Fruit fly (Drosophila melanogaster) whole organism, embryonic: Measurements from ENCODE around the gene CRIF.
A peak's percentile ranks its signal among the peaks of the same experiment; 100 is the strongest.

ENCODE experiments used
- Ada2b ChIP-seq: fragments of 200-800 bp; sonication (Bioruptor generic); IDR thresholded peaks from 2 replicates; pipeline ENCODE4 v1.3.6; 2022; ENCODE audit warnings: missing biosample characterization, missing genetic modification characterization
- BtbVII ChIP-seq: fragments of 200-800 bp; sonication (Bioruptor generic); optimal IDR thresholded peaks from 3 replicates; lab custom pipeline; 2017; ENCODE audit warnings: missing biosample characterization, mild to moderate bottlenecking, missing genetic modification characterization
- CG10366 ChIP-seq: fragments of 200-800 bp; sonication (Bioruptor generic); IDR thresholded peaks from 2 replicates; pipeline ENCODE4 v1.3.6; 2022; ENCODE audit warnings: missing biosample characterization, missing genetic modification characterization
- CG11504 ChIP-seq: fragments of 200-800 bp; sonication (Bioruptor generic); optimal IDR thresholded peaks from 3 replicates; lab custom pipeline; 2019; ENCODE audit warnings: missing biosample characterization, mild to moderate bottlenecking, missing genetic modification characterization, moderate library complexity
- CG12236 ChIP-seq: fragments of 200-800 bp; sonication (Bioruptor generic); optimal IDR thresholded peaks from 2 replicates; lab custom pipeline; 2016; ENCODE audit warnings: missing biosample characterization, missing genetic modification characterization
- CG13287 ChIP-seq: fragments of 200-800 bp; sonication (Bioruptor generic); IDR thresholded peaks from 2 replicates; pipeline ENCODE4 v1.3.6; 2022; ENCODE audit warnings: missing biosample characterization, missing genetic modification characterization; ENCODE audit not compliant: partially characterized antibody
- CG15073 ChIP-seq: fragments of 200-800 bp; sonication (Bioruptor generic); optimal IDR thresholded peaks from 2 replicates; lab custom pipeline; 2016; ENCODE audit warnings: missing biosample characterization, missing genetic modification characterization
- CG18619 ChIP-seq: fragments of 200-800 bp; sonication (Bioruptor generic); optimal IDR thresholded peaks from 3 replicates; lab custom pipeline; 2017; ENCODE audit warnings: missing biosample characterization, mild to moderate bottlenecking, missing genetic modification characterization
- CG2199 ChIP-seq: fragments of 200-800 bp; sonication (Bioruptor generic); IDR thresholded peaks from 3 replicates; pipeline ENCODE4 v1.3.6; 2022; ENCODE audit warnings: missing biosample characterization, missing genetic modification characterization
- CG3065 ChIP-seq: fragments of 200-800 bp; sonication (Bioruptor generic); optimal IDR thresholded peaks from 2 replicates; lab custom pipeline; 2016; ENCODE audit warnings: missing biosample characterization, missing genetic modification characterization
- CG5953 ChIP-seq: fragments of 200-800 bp; sonication (Bioruptor generic); IDR thresholded peaks from 2 replicates; pipeline ENCODE4 v1.3.6; 2022; ENCODE audit warnings: missing biosample characterization, missing genetic modification characterization
- CG7357 ChIP-seq: fragments of 200-800 bp; sonication (Bioruptor generic); IDR thresholded peaks from 3 replicates; pipeline ENCODE4 v1.3.6; 2022; ENCODE audit warnings: missing biosample characterization, missing genetic modification characterization
- CG8924 ChIP-seq: fragments of 200-800 bp; optimal IDR thresholded peaks from 3 replicates; lab custom pipeline; 2019; ENCODE audit warnings: missing biosample characterization, mild to moderate bottlenecking, missing genetic modification characterization, moderate library complexity
- CTCF ChIP-seq: fragments of 200-800 bp; sonication (Bioruptor generic); optimal IDR thresholded peaks from 2 replicates; lab custom pipeline; 2017; ENCODE audit warnings: missing biosample characterization, mild to moderate bottlenecking, missing genetic modification characterization, moderate library complexity
- Chrac-16 ChIP-seq: fragments of 200-800 bp; sonication (Bioruptor generic); optimal IDR thresholded peaks from 3 replicates; lab custom pipeline; 2016; ENCODE audit warnings: missing biosample characterization, missing genetic modification characterization
- Dll ChIP-seq: fragments of 200-800 bp; sonication (Bioruptor generic); IDR thresholded peaks from 4 replicates; pipeline ENCODE4 v1.3.6; 2022; ENCODE audit warnings: missing biosample characterization, missing genetic modification characterization; ENCODE audit not compliant: partially characterized antibody
- Drgx ChIP-seq: fragments of 200-800 bp; sonication (Bioruptor generic); IDR thresholded peaks from 2 replicates; pipeline ENCODE4 v1.3.6; 2022; ENCODE audit warnings: missing biosample characterization, missing genetic modification characterization
- Kr ChIP-seq: fragments of 200-800 bp; sonication (Bioruptor generic); optimal IDR thresholded peaks from 2 replicates; lab custom pipeline; 2017; ENCODE audit warnings: missing biosample characterization, mild to moderate bottlenecking, missing genetic modification characterization
- Lhr ChIP-seq: fragments of 200-800 bp; sonication (Bioruptor generic); optimal IDR thresholded peaks from 3 replicates; lab custom pipeline; 2017; ENCODE audit warnings: mild to moderate bottlenecking, missing biosample characterization, missing genetic modification reagents, missing genetic modification characterization
- MBD-R2 ChIP-seq: fragments of 200-800 bp; sonication (Bioruptor generic); IDR thresholded peaks from 2 replicates; pipeline ENCODE4 v1.3.6; 2022; ENCODE audit warnings: missing biosample characterization, missing genetic modification characterization
- Med ChIP-seq: fragments of 200-800 bp; sonication (Bioruptor generic); peaks from one replicate; lab custom pipeline; 2016; ENCODE audit warnings: missing biosample characterization, missing genetic modification characterization, mild to moderate bottlenecking, inconsistent platforms, moderate library complexity
- Nf-YB ChIP-seq: fragments of 200-800 bp; sonication (Bioruptor generic); optimal IDR thresholded peaks from 3 replicates; lab custom pipeline; 2019; ENCODE audit warnings: missing biosample characterization, mild to moderate bottlenecking, missing genetic modification characterization, moderate library complexity
- Pdp1 ChIP-seq, 2 experiments: fragments of 200-800 bp; sonication (Bioruptor generic); optimal IDR thresholded peaks; 3 replicates each; lab custom pipeline; 2016; ENCODE audit warnings: missing biosample characterization in 2 of 2, missing genetic modification characterization in 2 of 2, mild to moderate bottlenecking in 1 of 2, moderate library complexity in 1 of 2
- Sry-β ChIP-seq: fragments of 200-800 bp; sonication (Bioruptor generic); optimal IDR thresholded peaks from 2 replicates; lab custom pipeline; 2018; ENCODE audit warnings: missing biosample characterization, mild to moderate bottlenecking, missing genetic modification characterization, moderate library complexity
- Vsx1 ChIP-seq: fragments of 200-800 bp; sonication (Bioruptor generic); optimal IDR thresholded peaks from 2 replicates; lab custom pipeline; 2017; ENCODE audit warnings: missing biosample characterization, mild to moderate bottlenecking, missing genetic modification characterization, missing genetic modification reagents
- ara ChIP-seq: fragments of 200-800 bp; sonication (Bioruptor generic); IDR thresholded peaks from 2 replicates; pipeline ENCODE4 v1.3.6; 2022; ENCODE audit warnings: missing biosample characterization, missing genetic modification characterization
- ase ChIP-seq: fragments of 200-800 bp; sonication (Bioruptor generic); IDR thresholded peaks from 3 replicates; pipeline ENCODE4 v1.3.6; 2022; ENCODE audit warnings: missing biosample characterization, missing genetic modification characterization
- bbx ChIP-seq: fragments of 200-800 bp; sonication (Bioruptor generic); IDR thresholded peaks from 2 replicates; pipeline ENCODE4 v1.3.6; 2022; ENCODE audit warnings: missing biosample characterization, missing genetic modification characterization; ENCODE audit not compliant: partially characterized antibody
- btn ChIP-seq: fragments of 200-800 bp; sonication (Bioruptor generic); optimal IDR thresholded peaks from 2 replicates; lab custom pipeline; 2016; ENCODE audit warnings: missing biosample characterization, missing genetic modification characterization
- chinmo ChIP-seq: fragments of 200-800 bp; sonication (Bioruptor generic); IDR thresholded peaks from 4 replicates; pipeline ENCODE4 v1.3.6; 2022; ENCODE audit warnings: missing biosample characterization, missing genetic modification characterization; ENCODE audit not compliant: partially characterized antibody
- chm ChIP-seq: fragments of 200-800 bp; sonication (Bioruptor generic); IDR thresholded peaks from 2 replicates; pipeline ENCODE4 v1.3.6; 2022; ENCODE audit warnings: missing biosample characterization, missing genetic modification characterization
- da ChIP-seq: fragments of 200-800 bp; sonication (Bioruptor generic); optimal IDR thresholded peaks from 2 replicates; lab custom pipeline; 2016; ENCODE audit warnings: missing biosample characterization, missing genetic modification characterization
- dpn ChIP-seq, 2 experiments: fragments of 200-800 bp; sonication (Bioruptor generic); optimal IDR thresholded peaks; 3 replicates each; lab custom pipeline; 2016; ENCODE audit warnings: missing biosample characterization in 2 of 2, missing genetic modification characterization in 2 of 2
- dysf ChIP-seq: fragments of 200-800 bp; sonication (Bioruptor generic); IDR thresholded peaks from 3 replicates; pipeline ENCODE4 v1.3.6; 2022; ENCODE audit warnings: missing biosample characterization, missing genetic modification characterization
- gem ChIP-seq: fragments of 200-800 bp; sonication (Bioruptor generic); optimal IDR thresholded peaks from 2 replicates; lab custom pipeline; 2019; ENCODE audit warnings: missing biosample characterization, mild to moderate bottlenecking, missing genetic modification characterization, moderate library complexity
- gro ChIP-seq: fragments of 200-800 bp; sonication (Bioruptor generic); optimal IDR thresholded peaks from 2 replicates; lab custom pipeline; 2016; ENCODE audit warnings: missing biosample characterization, missing genetic modification characterization
- gt ChIP-seq: fragments of 200-800 bp; sonication (Bioruptor generic); IDR thresholded peaks from 2 replicates; pipeline ENCODE4 v1.3.6; 2022; ENCODE audit warnings: missing biosample characterization, missing genetic modification characterization
- ind ChIP-seq: fragments of 200-800 bp; sonication (Bioruptor generic); optimal IDR thresholded peaks from 3 replicates; lab custom pipeline; 2016; ENCODE audit warnings: missing biosample characterization, missing genetic modification characterization
- jing ChIP-seq: fragments of 200-800 bp; sonication (Bioruptor generic); optimal IDR thresholded peaks from 2 replicates; lab custom pipeline; 2018; ENCODE audit warnings: missing biosample characterization, mild to moderate bottlenecking, missing genetic modification characterization
- jumu ChIP-seq: fragments of 200-800 bp; sonication (Bioruptor generic); optimal IDR thresholded peaks from 3 replicates; lab custom pipeline; 2016; ENCODE audit warnings: missing biosample characterization, missing genetic modification characterization
- lilli ChIP-seq: fragments of 200-800 bp; sonication (Bioruptor generic); optimal IDR thresholded peaks from 3 replicates; lab custom pipeline; 2016; ENCODE audit warnings: missing biosample characterization, missing genetic modification characterization
- lola ChIP-seq, 3 experiments: fragments of >200 bp in 2 of 3; fragments of 200-800 bp in 1 of 3; sonication (Bioruptor generic) in 1 of 3; optimal IDR thresholded peaks; 2 replicates each; lab custom pipeline; 2017 to 2019; ENCODE audit warnings: missing biosample characterization in 3 of 3, missing genetic modification characterization in 3 of 3, mild to moderate bottlenecking in 1 of 3, moderate library complexity in 1 of 3
- nerfin-1 ChIP-seq: fragments of 200-800 bp; sonication (Bioruptor generic); optimal IDR thresholded peaks from 3 replicates; lab custom pipeline; 2019; ENCODE audit warnings: missing biosample characterization, mild to moderate bottlenecking, missing genetic modification characterization, moderate library complexity
- nmo ChIP-seq: fragments of 200-800 bp; sonication (Bioruptor generic); optimal IDR thresholded peaks from 2 replicates; lab custom pipeline; 2018; ENCODE audit warnings: missing biosample characterization, mild to moderate bottlenecking, missing genetic modification characterization, moderate library complexity
- peb ChIP-seq: fragments of 200-800 bp; sonication (Bioruptor generic); IDR thresholded peaks from 2 replicates; pipeline ENCODE4 v1.3.6; 2022; ENCODE audit warnings: missing biosample characterization, missing genetic modification characterization
- row ChIP-seq: fragments of 200-800 bp; sonication (Bioruptor generic); IDR thresholded peaks from 3 replicates; pipeline ENCODE4 v1.3.6; 2022; ENCODE audit warnings: missing biosample characterization, missing genetic modification characterization
- sens ChIP-seq: fragments of 200-800 bp; sonication (Bioruptor generic); peaks from one replicate; lab custom pipeline; 2016; ENCODE audit warnings: missing biosample characterization, missing genetic modification characterization
- seq ChIP-seq: fragments of 200-800 bp; sonication (Bioruptor generic); IDR thresholded peaks from 2 replicates; pipeline ENCODE4 v1.3.6; 2022; ENCODE audit warnings: missing biosample characterization, missing genetic modification characterization
- wdn ChIP-seq: fragments of 200-800 bp; sonication (Bioruptor generic); IDR thresholded peaks from 2 replicates; pipeline ENCODE4 v1.3.6; 2022; ENCODE audit warnings: missing biosample characterization, missing genetic modification characterization
- wek ChIP-seq: fragments of 200-800 bp; sonication (Bioruptor generic); optimal IDR thresholded peaks from 3 replicates; lab custom pipeline; 2018; ENCODE audit warnings: missing biosample characterization, mild to moderate bottlenecking, missing genetic modification characterization, moderate library complexity
- z ChIP-seq: fragments of 200-800 bp; sonication (Bioruptor generic); IDR thresholded peaks from 3 replicates; pipeline ENCODE4 v1.3.6; 2022; ENCODE audit warnings: missing biosample characterization, missing genetic modification characterization
- zen ChIP-seq: fragments of 200-800 bp; sonication (Bioruptor generic); optimal IDR thresholded peaks from 3 replicates; lab custom pipeline; 2018; ENCODE audit warnings: missing biosample characterization, mild to moderate bottlenecking, missing genetic modification characterization, moderate library complexity

CRIF gene

dm6 chr3L:21574296-21574745, 5.6 kb upstream of the CRIF start (continued):
- no peak for TF ChIP-seq btn
- peak; percentile 91 for TF ChIP-seq Sry-β
- no peak for TF ChIP-seq nmo (GFP tag; lab: Kevin White, UChicago)
- TF ChIP-seq chinmo (GFP tag; lab: Robert Waterston, UW) = no peak
- peak; percentile 86 for TF ChIP-seq MBD-R2 (GFP tag; lab: Robert Waterston, UW)
- no peak for TF ChIP-seq jing (GFP tag; lab: Kevin White, UChicago)
- no peak for TF ChIP-seq CG15073
- peak; percentile 83 for TF ChIP-seq row
- no peak for TF ChIP-seq da (GFP tag; lab: Kevin White, UChicago)
- no peak for TF ChIP-seq Drgx (GFP tag; lab: Robert Waterston, UW)
- TF ChIP-seq chm (GFP tag; lab: Robert Waterston, UW) = 0 out of 2 replicates have a peak, but pooled peaks have one; percentile 7
- TF ChIP-seq lola (GFP tag; optimal IDR thresholded peaks at IDR 0.05; lab: Kevin White, UChicago) = no peak
- no peak for TF ChIP-seq peb (GFP tag; lab: Robert Waterston, UW)
- no peak for TF ChIP-seq gro (GFP tag; lab: Kevin White, UChicago)
- no peak for TF ChIP-seq Lhr (GFP tag; lab: Kevin White, UChicago)
- no peak for TF ChIP-seq jumu (GFP tag; lab: Kevin White, UChicago)
- no peak for TF ChIP-seq gt (GFP tag; lab: Robert Waterston, UW)
- TF ChIP-seq CG7357 = no peak
- no peak for TF ChIP-seq nerfin-1 (tag; lab: Kevin White, UChicago)
- TF ChIP-seq CG8924 (tag; lab: Kevin White, UChicago) = no peak
- TF ChIP-seq CG3065 (GFP tag; lab: Kevin White, UChicago) = no peak
- TF ChIP-seq CG18619 = no peak
- TF ChIP-seq ind (GFP tag; lab: Kevin White, UChicago) = no peak
- TF ChIP-seq Nf-YB (GFP tag; lab: Kevin White, UChicago) = no peak
- peak; percentile 19; the same call in 1 of the 2 replicates for TF ChIP-seq CG13287 (GFP tag; lab: Robert Waterston, UW)
- no peak for TF ChIP-seq gem
- TF ChIP-seq Ada2b (GFP tag; lab: Robert Waterston, UW) = no peak
- TF ChIP-seq BtbVII (GFP tag; lab: Kevin White, UChicago) = no peak
- no peak for TF ChIP-seq CG5953 (GFP tag; lab: Robert Waterston, UW)
- TF ChIP-seq lilli = peak; percentile 8
- TF ChIP-seq sens (GFP tag; lab: Kevin White, UChicago) = no peak
- peak in 1 of 2 experiments; percentile 21 for TF ChIP-seq dpn (GFP tag; optimal IDR thresholded peaks at IDR 0.05; lab: Kevin White, UChicago)
- TF ChIP-seq Med (GFP tag; lab: Kevin White, UChicago) = no peak
- TF ChIP-seq Pdp1 (GFP tag; optimal IDR thresholded peaks at IDR 0.05; lab: Kevin White, UChicago) = no peak
- TF ChIP-seq Kr = no peak
- TF ChIP-seq Chrac-16 = no peak
- TF ChIP-seq wdn (GFP tag; lab: Robert Waterston, UW) = no peak
- no peak for TF ChIP-seq CTCF
- no peak for TF ChIP-seq Vsx1 (GFP tag; lab: Kevin White, UChicago)
- TF ChIP-seq wek (GFP tag; lab: Kevin White, UChicago) = peak; percentile 95
- TF ChIP-seq CG12236 (GFP tag; lab: Kevin White, UChicago) = no peak
- no peak for TF ChIP-seq z
- no peak for TF ChIP-seq seq (GFP tag; lab: Robert Waterston, UW)
- TF ChIP-seq zen (tag; lab: Kevin White, UChicago) = no peak
- TF ChIP-seq dysf = no peak
- TF ChIP-seq Dll (GFP tag; lab: Robert Waterston, UW) = peak; percentile 19; the same call in 1 of the 4 replicates
- TF ChIP-seq CG10366 (GFP tag; lab: Robert Waterston, UW) = no peak
- TF ChIP-seq CG2199 (GFP tag; lab: Robert Waterston, UW) = 0 out of 3 replicates have a peak, but pooled peaks have one; percentile 35
- TF ChIP-seq CG11504 (tag; lab: Kevin White, UChicago) = no peak
- TF ChIP-seq ase = no peak
- no peak for TF ChIP-seq ara
- no peak for TF ChIP-seq bbx (GFP tag; lab: Robert Waterston, UW)
